Worm (Caenorhabditis elegans) whole organism, L4 larva: ENCODE data around the gene C05E7.3.

ENCODE experiments used
- F44E2.7 ChIP-seq: fragments of 200-800 bp; sonication (Bioruptor generic); IDR thresholded peaks from 2 replicates; pipeline ENCODE4 v2.1.2; 2022; ENCODE audit warnings: missing genetic modification characterization, missing compliant biosample characterization
- nhr-237 ChIP-seq: sonication (generic microtip); optimal IDR thresholded peaks from 2 replicates; lab custom pipeline; 2017; ENCODE audit warnings: missing biosample characterization, missing genetic modification characterization
- nhr-41 ChIP-seq: fragments of 200-800 bp; sonication (Bioruptor generic); IDR thresholded peaks from 2 replicates; pipeline ENCODE4 v1.3.6; 2022; ENCODE audit warnings: missing genetic modification reagents, missing genetic modification characterization, missing compliant biosample characterization
- pqm-1 ChIP-seq: sonication (generic microtip); optimal IDR thresholded peaks from 2 replicates; lab custom pipeline; 2017; ENCODE audit warnings: missing biosample characterization, missing genetic modification characterization
- sdz-12 ChIP-seq: fragments of 200-800 bp; sonication (Bioruptor generic); optimal IDR thresholded peaks from 2 replicates; lab custom pipeline; 2018; ENCODE audit warnings: mild to moderate bottlenecking, missing genetic modification characterization, missing compliant biosample characterization
- set-16 ChIP-seq: fragments of 200-800 bp; sonication (Bioruptor generic); IDR thresholded peaks from 2 replicates; pipeline ENCODE4 v1.3.6; 2022; ENCODE audit warnings: missing genetic modification reagents, missing genetic modification characterization, missing compliant biosample characterization
- skn-1 ChIP-seq: fragments of 150-350 bp; optimal IDR thresholded peaks from 2 replicates; lab custom pipeline; 2014; ENCODE audit warnings: missing biosample characterization, missing genetic modification characterization
- snpc-4 ChIP-seq: fragments of 150-350 bp; optimal IDR thresholded peaks from 2 replicates; lab custom pipeline; 2014; ENCODE audit warnings: missing biosample characterization, missing genetic modification characterization

ce11 chrX:12908715-12909114, 37.7 kb downstream of the C05E7.3 start:
- TF ChIP-seq skn-1 (no peak), nhr-41 (GFP tag; lab: Robert Waterston, UW) (no peak), snpc-4 (tag; lab: Kevin White, UChicago) (no peak), sdz-12 (no peak), pqm-1 (tag; lab: Kevin White, UChicago) (no peak), nhr-237 (no peak), set-16 (no peak), F44E2.7 (GFP tag; lab: Robert Waterston, UW) (no peak)
